Worm (Caenorhabditis elegans) whole organism, young adult: ENCODE measurements around the gene Y48A6B.8.

Experiments used
- F23B12.7 ChIP-seq: sonication (generic microtip); optimal IDR thresholded peaks from 2 replicates; lab custom pipeline; 2017; ENCODE audit warnings: missing genetic modification characterization, mild to moderate bottlenecking, missing compliant biosample characterization, antibody characterized with exemption, moderate library complexity; ENCODE audit not compliant: insufficient read depth
- F33H1.4 ChIP-seq: fragments of 200-800 bp; sonication (Bioruptor generic); IDR thresholded peaks from 2 replicates; pipeline ENCODE4 v1.3.6; 2022; ENCODE audit warnings: missing genetic modification reagents, missing genetic modification characterization, missing compliant biosample characterization
- F39B2.1 ChIP-seq: fragments of 200-800 bp; sonication (Bioruptor generic); IDR thresholded peaks from 2 replicates; pipeline ENCODE4 v1.3.6; 2022; ENCODE audit warnings: missing genetic modification reagents, missing genetic modification characterization, missing compliant biosample characterization
- F52B5.7 ChIP-seq: sonication (generic microtip); optimal IDR thresholded peaks from 2 replicates; lab custom pipeline; 2016; ENCODE audit warnings: mild to moderate bottlenecking, missing genetic modification characterization, missing compliant biosample characterization
- F57C9.4 ChIP-seq: sonication (generic microtip); optimal IDR thresholded peaks from 2 replicates; lab custom pipeline; 2017; ENCODE audit warnings: mild to moderate bottlenecking, missing genetic modification characterization, missing compliant biosample characterization
- K11D2.4 ChIP-seq: fragments of 200-800 bp; sonication (Bioruptor generic); IDR thresholded peaks from 2 replicates; pipeline ENCODE4 v1.3.6; 2022; ENCODE audit warnings: missing genetic modification reagents, missing genetic modification characterization, missing compliant biosample characterization
- T26A5.8 ChIP-seq: sonication (generic microtip); optimal IDR thresholded peaks from 2 replicates; lab custom pipeline; 2016; ENCODE audit warnings: missing genetic modification characterization, missing compliant biosample characterization
- Y53G8AR.9 ChIP-seq: fragments of 200-800 bp; sonication (Bioruptor generic); conservative IDR thresholded peaks from 2 replicates; pipeline ENCODE4 v1.3.6; 2022; ENCODE audit warnings: missing genetic modification reagents, missing genetic modification characterization, missing compliant biosample characterization
- Y67H2A.10 ChIP-seq: fragments of 200-800 bp; sonication (Bioruptor generic); conservative IDR thresholded peaks from 2 replicates; pipeline ENCODE4 v1.3.6; 2022; ENCODE audit warnings: missing genetic modification reagents, missing genetic modification characterization, missing compliant biosample characterization
- Y95B8A.8 ChIP-seq: fragments of 200-800 bp; sonication (Bioruptor generic); IDR thresholded peaks from 2 replicates; pipeline ENCODE4 v1.3.6; 2022; ENCODE audit warnings: missing genetic modification reagents, missing genetic modification characterization, missing compliant biosample characterization
- aptf-2 ChIP-seq: fragments of 200-800 bp; sonication (Bioruptor generic); conservative IDR thresholded peaks from 2 replicates; pipeline ENCODE4 v1.3.6; 2022; ENCODE audit warnings: missing genetic modification reagents, missing genetic modification characterization, missing compliant biosample characterization
- attf-3 ChIP-seq: fragments of 200-800 bp; sonication (Bioruptor generic); conservative IDR thresholded peaks from 2 replicates; pipeline ENCODE4 v1.3.6; 2022; ENCODE audit warnings: missing genetic modification reagents, missing genetic modification characterization, missing compliant biosample characterization
- attf-5 ChIP-seq: fragments of 200-800 bp; sonication (Bioruptor generic); optimal IDR thresholded peaks from 2 replicates; lab custom pipeline; 2018; ENCODE audit warnings: mild to moderate bottlenecking, missing genetic modification characterization, missing compliant biosample characterization
- cebp-2 ChIP-seq: fragments of 200-800 bp; sonication (Bioruptor generic); IDR thresholded peaks from 2 replicates; pipeline ENCODE4 v1.3.6; 2022; ENCODE audit warnings: missing genetic modification characterization, missing compliant biosample characterization
- ceh-27 ChIP-seq: fragments of 200-800 bp; sonication (Bioruptor generic); optimal IDR thresholded peaks from 2 replicates; lab custom pipeline; 2018; ENCODE audit warnings: mild to moderate bottlenecking, missing genetic modification characterization, moderate library complexity, missing compliant biosample characterization
- ceh-40 ChIP-seq: fragments of 200-800 bp; sonication (Bioruptor generic); IDR thresholded peaks from 2 replicates; pipeline ENCODE4 v1.3.6; 2022; ENCODE audit warnings: missing genetic modification characterization, missing compliant biosample characterization
- dpl-1 ChIP-seq: fragments of 150-350 bp; optimal IDR thresholded peaks from 2 replicates; lab custom pipeline; 2014; ENCODE audit warnings: missing biosample characterization, missing genetic modification reagents, missing genetic modification characterization
- ets-4 ChIP-seq: fragments of 200-800 bp; sonication (Bioruptor generic); optimal IDR thresholded peaks from 2 replicates; lab custom pipeline; 2018; ENCODE audit warnings: mild to moderate bottlenecking, missing genetic modification characterization, missing compliant biosample characterization
- fkh-3 ChIP-seq: sonication (generic microtip); optimal IDR thresholded peaks from 2 replicates; lab custom pipeline; 2016; ENCODE audit warnings: mild to moderate bottlenecking, missing genetic modification characterization, missing compliant biosample characterization
- him-1 ChIP-seq: sonication (generic microtip); optimal IDR thresholded peaks from 2 replicates; lab custom pipeline; 2016; ENCODE audit warnings: missing genotype, missing genetic modification reagents, missing genetic modification characterization, missing compliant biosample characterization
- hrde-1 ChIP-seq: sonication (generic microtip); optimal IDR thresholded peaks from 2 replicates; lab custom pipeline; 2016; ENCODE audit warnings: missing genetic modification characterization, mild to moderate bottlenecking, missing compliant biosample characterization, moderate library complexity, missing genotype, missing genetic modification reagents, borderline replicate concordance
- hsf-1 ChIP-seq: fragments of 200-800 bp; sonication (Bioruptor generic); IDR thresholded peaks from 2 replicates; pipeline ENCODE4 v1.3.6; 2022; ENCODE audit warnings: missing genetic modification reagents, missing genetic modification characterization, missing compliant biosample characterization
- let-526 ChIP-seq: fragments of 200-800 bp; sonication (Bioruptor generic); IDR thresholded peaks from 2 replicates; pipeline ENCODE4 v1.3.6; 2022; ENCODE audit warnings: missing genetic modification reagents, missing genetic modification characterization, missing compliant biosample characterization
- lin-35 ChIP-seq, 3 experiments: fragments of 150-350 bp in 2 of 3; sonication (generic microtip) in 1 of 3; optimal IDR thresholded peaks; 2 replicates each; lab custom pipeline; 2014 to 2018; ENCODE audit warnings: missing biosample characterization in 3 of 3, missing genetic modification characterization in 3 of 3, missing genetic modification reagents in 3 of 3
- lin-40 ChIP-seq: sonication (generic microtip); optimal IDR thresholded peaks from 2 replicates; lab custom pipeline; 2016; ENCODE audit warnings: missing genetic modification characterization, mild to moderate bottlenecking, missing compliant biosample characterization, missing genotype, missing genetic modification reagents
- lin-54 ChIP-seq: fragments of 200-800 bp; sonication (Bioruptor generic); optimal IDR thresholded peaks from 2 replicates; lab custom pipeline; 2018; ENCODE audit warnings: mild to moderate bottlenecking, missing genetic modification characterization, missing compliant biosample characterization
- lsl-1 ChIP-seq: fragments of 200-800 bp; sonication (Bioruptor generic); optimal IDR thresholded peaks from 2 replicates; lab custom pipeline; 2018; ENCODE audit warnings: mild to moderate bottlenecking, missing genetic modification characterization, moderate library complexity, missing compliant biosample characterization
- madf-6 ChIP-seq: fragments of 200-800 bp; sonication (Bioruptor generic); IDR thresholded peaks from 2 replicates; pipeline ENCODE4 v1.3.6; 2022; ENCODE audit warnings: missing genetic modification reagents, missing genetic modification characterization, missing compliant biosample characterization
- nfya-2 ChIP-seq: fragments of 200-800 bp; sonication (Bioruptor generic); IDR thresholded peaks from 2 replicates; pipeline ENCODE4 v1.3.6; 2022; ENCODE audit warnings: missing genetic modification reagents, missing genetic modification characterization, missing compliant biosample characterization
- nhr-179 ChIP-seq: sonication (generic microtip); optimal IDR thresholded peaks from 2 replicates; lab custom pipeline; 2016; ENCODE audit warnings: mild to moderate bottlenecking, missing genetic modification characterization, missing compliant biosample characterization
- nhr-27 ChIP-seq: fragments of 200-800 bp; sonication (Bioruptor generic); optimal IDR thresholded peaks from 2 replicates; lab custom pipeline; 2018; ENCODE audit warnings: mild to moderate bottlenecking, missing genetic modification characterization, moderate library complexity, missing compliant biosample characterization
- nhr-90 ChIP-seq: sonication (generic microtip); optimal IDR thresholded peaks from 2 replicates; lab custom pipeline; 2016; ENCODE audit warnings: missing genotype, mild to moderate bottlenecking, missing genetic modification characterization, missing compliant biosample characterization
- pbrm-1 ChIP-seq: fragments of 200-800 bp; sonication (Bioruptor generic); IDR thresholded peaks from 2 replicates; pipeline ENCODE4 v1.3.6; 2022; ENCODE audit warnings: missing genetic modification reagents, missing genetic modification characterization, missing compliant biosample characterization
- snpc-1.3 ChIP-seq: sonication (generic microtip); optimal IDR thresholded peaks from 2 replicates; lab custom pipeline; 2017; ENCODE audit warnings: missing genetic modification characterization, mild to moderate bottlenecking, missing compliant biosample characterization, antibody characterized with exemption, moderate library complexity, missing genotype, missing genetic modification reagents; ENCODE audit not compliant: insufficient read depth
- snpc-3.4 ChIP-seq: sonication (generic microtip); optimal IDR thresholded peaks from 2 replicates; lab custom pipeline; 2017; ENCODE audit warnings: missing genetic modification characterization, mild to moderate bottlenecking, missing compliant biosample characterization, antibody characterized with exemption, moderate library complexity, missing genotype, missing genetic modification reagents
- tbp1 ChIP-seq: fragments of 200-800 bp; sonication (Bioruptor generic); optimal IDR thresholded peaks from 2 replicates; lab custom pipeline; 2018; ENCODE audit warnings: mild to moderate bottlenecking, missing genetic modification characterization, missing compliant biosample characterization
- ztf-26 ChIP-seq: sonication (generic microtip); optimal IDR thresholded peaks from 2 replicates; lab custom pipeline; 2017; ENCODE audit warnings: missing genetic modification characterization, missing compliant biosample characterization
- ztf-28 ChIP-seq: fragments of 200-800 bp; sonication (Bioruptor generic); IDR thresholded peaks from 2 replicates; pipeline ENCODE4 v1.3.6; 2022; ENCODE audit warnings: missing genetic modification reagents, missing genetic modification characterization, missing compliant biosample characterization

The Y48A6B.8 gene

ce11 chrIII:11012264-11012663 is 17.0 kb downstream of the Y48A6B.8 start, which contains the start of gene kvs-4:
kvs-4 (plus strand) TSS chrIII:11012564.
- no peak for TF ChIP-seq lin-54 (GFP tag; lab: Kevin White, UChicago)
- TF ChIP-seq attf-3 = no peak
- TF ChIP-seq ceh-27 = no peak
- no peak for TF ChIP-seq snpc-1.3 (tag; lab: Kevin White, UChicago)
- TF ChIP-seq aptf-2 = no peak
- TF ChIP-seq Y67H2A.10 (GFP tag; lab: Robert Waterston, UW) = no peak
- no peak for TF ChIP-seq Y95B8A.8 (GFP tag; lab: Robert Waterston, UW)
- no peak for TF ChIP-seq T26A5.8
- TF ChIP-seq attf-5 (GFP tag; lab: Kevin White, UChicago) = no peak
- no peak for TF ChIP-seq dpl-1 (GFP tag; lab: Kevin White, UChicago)
- no peak for TF ChIP-seq lin-35 (GFP tag; optimal IDR thresholded peaks at IDR 0.05; lab: Kevin White, UChicago)
- no peak for TF ChIP-seq F39B2.1 (GFP tag; lab: Robert Waterston, UW)
- TF ChIP-seq ztf-26 (tag; lab: Kevin White, UChicago) = no peak
- TF ChIP-seq F52B5.7 (tag; lab: Kevin White, UChicago) = no peak
- TF ChIP-seq snpc-3.4 (tag; lab: Kevin White, UChicago) = no peak
- no peak for TF ChIP-seq F57C9.4
- TF ChIP-seq him-1 (tag; lab: Kevin White, UChicago) = no peak
- no peak for TF ChIP-seq nhr-179 (tag; lab: Kevin White, UChicago)
- no peak for TF ChIP-seq nfya-2 (GFP tag; lab: Robert Waterston, UW)
- TF ChIP-seq, all 124 proteins: peak for 0

ce11 chrIII:11010597-11010996 is 18.6 kb downstream of the Y48A6B.8 start:
- TF ChIP-seq cebp-2 (GFP tag; lab: Robert Waterston, UW) (no peak), K11D2.4 (GFP tag; lab: Robert Waterston, UW) (no peak), ztf-28 (no peak), hsf-1 (no peak), tbp1 (GFP tag; lab: Kevin White, UChicago) (no peak), Y53G8AR.9 (GFP tag; lab: Robert Waterston, UW) (0 out of 2 replicates have a peak, but pooled peaks have one; percentile 35), let-526 (no peak), ceh-40 (no peak), nhr-27 (tag; lab: Kevin White, UChicago) (no peak), ets-4 (GFP tag; lab: Kevin White, UChicago) (no peak), nhr-90 (tag; lab: Kevin White, UChicago) (no peak), F23B12.7 (tag; lab: Kevin White, UChicago) (no peak), madf-6 (GFP tag; lab: Robert Waterston, UW) (peak; percentile 47; the same call in 1 of the 2 replicates), lin-40 (tag; lab: Kevin White, UChicago) (no peak), pbrm-1 (no peak), snpc-1.3 (tag; lab: Kevin White, UChicago) (no peak), F33H1.4 (GFP tag; lab: Robert Waterston, UW) (0 out of 2 replicates have a peak, but pooled peaks have one; percentile 6), fkh-3 (tag; lab: Kevin White, UChicago) (no peak), hrde-1 (tag; lab: Kevin White, UChicago) (peak; percentile 14), lsl-1 (GFP tag; lab: Kevin White, UChicago) (no peak)
